Worm (Caenorhabditis elegans) whole organism, L3 larva: ENCODE data around the gene ZK488.5.

Source experiments
- R02D3.7 ChIP-seq: fragments of 150-350 bp; optimal IDR thresholded peaks from 2 replicates; lab custom pipeline; 2014; ENCODE audit warnings: missing biosample characterization, missing genetic modification characterization
- ZK546.5 ChIP-seq: sonication (generic microtip); optimal IDR thresholded peaks from 2 replicates; lab custom pipeline; 2017; ENCODE audit warnings: missing biosample characterization, missing genetic modification characterization
- aly-2 ChIP-seq: fragments of 150-350 bp; optimal IDR thresholded peaks from 2 replicates; lab custom pipeline; 2014; ENCODE audit warnings: missing biosample characterization, missing genetic modification characterization
- ama-1 ChIP-seq: fragments of 150-350 bp; optimal IDR thresholded peaks from 2 replicates; lab custom pipeline; 2018
- ceh-16 ChIP-seq: sonication (generic microtip); optimal IDR thresholded peaks from 2 replicates; lab custom pipeline; 2017; ENCODE audit warnings: missing biosample characterization, missing genetic modification characterization
- ceh-28 ChIP-seq: fragments of 150-350 bp; optimal IDR thresholded peaks from 2 replicates; lab custom pipeline; 2014; ENCODE audit warnings: missing biosample characterization, missing genetic modification reagents, missing genetic modification characterization
- ceh-9 ChIP-seq: sonication (generic microtip); optimal IDR thresholded peaks from 2 replicates; lab custom pipeline; 2018; ENCODE audit warnings: missing biosample characterization, missing genetic modification characterization
- daf-12 ChIP-seq: fragments of 150-350 bp; optimal IDR thresholded peaks from 2 replicates; lab custom pipeline; 2014; ENCODE audit warnings: missing biosample characterization, missing genetic modification reagents, missing genetic modification characterization
- egl-5 ChIP-seq: fragments of 150-350 bp; optimal IDR thresholded peaks from 2 replicates; lab custom pipeline; 2017; ENCODE audit warnings: missing biosample characterization, missing genetic modification reagents, missing genetic modification characterization, inconsistent platforms
- elt-1 ChIP-seq: fragments of 150-350 bp; optimal IDR thresholded peaks from 2 replicates; lab custom pipeline; 2014; ENCODE audit warnings: missing biosample characterization, missing genetic modification characterization
- elt-2 ChIP-seq: sonication (generic microtip); optimal IDR thresholded peaks from 2 replicates; lab custom pipeline; 2016; ENCODE audit warnings: missing genetic modification reagents, mild to moderate bottlenecking, missing genetic modification characterization, missing compliant biosample characterization
- elt-3 ChIP-seq, 3 experiments: fragments of 150-350 bp in 1 of 3; sonication (generic microtip) in 2 of 3; optimal IDR thresholded peaks; 2 replicates in 2 of 3; 4 replicates in 1 of 3; lab custom pipeline; 2014 to 2017; ENCODE audit warnings: missing biosample characterization in 3 of 3, missing genetic modification characterization in 3 of 3
- eor-1 ChIP-seq, 2 experiments: fragments of 150-350 bp; optimal IDR thresholded peaks; 2 replicates each; lab custom pipeline; 2014 to 2018; ENCODE audit warnings: missing biosample characterization in 2 of 2, missing genetic modification characterization in 2 of 2
- fkh-10 ChIP-seq: sonication (generic microtip); optimal IDR thresholded peaks from 2 replicates; lab custom pipeline; 2017; ENCODE audit warnings: missing biosample characterization, missing genetic modification reagents, missing genetic modification characterization
- fos-1 ChIP-seq: fragments of 150-350 bp; optimal IDR thresholded peaks from 2 replicates; lab custom pipeline; 2014; ENCODE audit warnings: missing biosample characterization, missing genetic modification characterization
- hmg-11 ChIP-seq: sonication (generic microtip); optimal IDR thresholded peaks from 2 replicates; lab custom pipeline; 2016; ENCODE audit warnings: missing genetic modification characterization, missing compliant biosample characterization
- jun-1 ChIP-seq: fragments of 150-350 bp; optimal IDR thresholded peaks from 2 replicates; lab custom pipeline; 2014; ENCODE audit warnings: missing biosample characterization, missing genetic modification reagents, missing genetic modification characterization
- lin-39 ChIP-seq: fragments of 150-350 bp; optimal IDR thresholded peaks from 2 replicates; lab custom pipeline; 2018; ENCODE audit warnings: missing biosample characterization, missing genetic modification reagents, missing genetic modification characterization
- lsy-12 ChIP-seq: sonication (generic microtip); optimal IDR thresholded peaks from 2 replicates; lab custom pipeline; 2016; ENCODE audit warnings: mild to moderate bottlenecking, missing genetic modification characterization, missing compliant biosample characterization
- mdl-1 ChIP-seq: fragments of 150-350 bp; optimal IDR thresholded peaks from 2 replicates; lab custom pipeline; 2014; ENCODE audit warnings: missing biosample characterization, missing genetic modification characterization
- mml-1 ChIP-seq: fragments of 150-350 bp; sonication (generic microtip); optimal IDR thresholded peaks from 3 replicates; lab custom pipeline; 2014; ENCODE audit warnings: missing biosample characterization, missing genetic modification characterization
- nhr-11 ChIP-seq: fragments of 150-350 bp; optimal IDR thresholded peaks from 2 replicates; lab custom pipeline; 2014; ENCODE audit warnings: missing biosample characterization, missing genetic modification characterization
- nhr-12 ChIP-seq: fragments of 150-350 bp; optimal IDR thresholded peaks from 2 replicates; lab custom pipeline; 2014; ENCODE audit warnings: missing biosample characterization, missing genetic modification characterization
- nhr-23 ChIP-seq: fragments of 150-350 bp; optimal IDR thresholded peaks from 2 replicates; lab custom pipeline; 2014; ENCODE audit warnings: missing biosample characterization, missing genetic modification reagents, missing genetic modification characterization
- nhr-25 ChIP-seq: sonication (generic microtip); optimal IDR thresholded peaks from 2 replicates; lab custom pipeline; 2017; ENCODE audit warnings: missing biosample characterization, missing genetic modification characterization
- nhr-43 ChIP-seq: sonication (generic microtip); optimal IDR thresholded peaks from 2 replicates; lab custom pipeline; 2016; ENCODE audit warnings: mild to moderate bottlenecking, missing genetic modification characterization, missing compliant biosample characterization; ENCODE audit not compliant: poor library complexity, severe bottlenecking
- nhr-67 ChIP-seq: fragments of 150-350 bp; optimal IDR thresholded peaks from 2 replicates; lab custom pipeline; 2014; ENCODE audit warnings: missing biosample characterization, missing genetic modification characterization
- nhr-76 ChIP-seq: fragments of 150-350 bp; sonication (generic microtip); optimal IDR thresholded peaks from 5 replicates; lab custom pipeline; 2014; ENCODE audit warnings: missing biosample characterization, missing genetic modification characterization
- nhr-77 ChIP-seq: fragments of 150-350 bp; optimal IDR thresholded peaks from 2 replicates; lab custom pipeline; 2014; ENCODE audit warnings: missing biosample characterization, missing genetic modification characterization
- pha-4 ChIP-seq: fragments of 150-350 bp; optimal IDR thresholded peaks from 2 replicates; lab custom pipeline; 2014; ENCODE audit warnings: missing biosample characterization, missing genetic modification reagents, missing genetic modification characterization
- pqm-1 ChIP-seq: fragments of 150-350 bp; optimal IDR thresholded peaks from 2 replicates; lab custom pipeline; 2017; ENCODE audit warnings: missing biosample characterization, missing genetic modification characterization, inconsistent platforms
- sea-2 ChIP-seq: fragments of 150-350 bp; sonication (generic microtip); optimal IDR thresholded peaks from 4 replicates; lab custom pipeline; 2014; ENCODE audit warnings: missing biosample characterization, missing genetic modification reagents, missing genetic modification characterization
- snpc-4 ChIP-seq: fragments of 150-350 bp; optimal IDR thresholded peaks from 2 replicates; lab custom pipeline; 2014; ENCODE audit warnings: missing biosample characterization, missing genetic modification characterization
- zag-1 ChIP-seq: fragments of 150-350 bp; optimal IDR thresholded peaks from 2 replicates; lab custom pipeline; 2014; ENCODE audit warnings: missing biosample characterization, missing genetic modification characterization
- ztf-4 ChIP-seq: fragments of 150-350 bp; optimal IDR thresholded peaks from 2 replicates; lab custom pipeline; 2014; ENCODE audit warnings: missing biosample characterization, missing genetic modification characterization

Gene ZK488.5

ce11 chrV:627585-627984, 34.5 kb downstream of the ZK488.5 start, which contains the start of gene F48G7.8:
Gene F48G7.8 (minus strand): TSS chrV:627685.
- no peak for TF ChIP-seq nhr-12 (tag; lab: Kevin White, UChicago)
- TF ChIP-seq elt-1 (tag; lab: Kevin White, UChicago): no peak
- TF ChIP-seq ama-1 (lab: Kevin White, UChicago): no peak
- no peak for TF ChIP-seq nhr-11 (tag; lab: Kevin White, UChicago)
- no peak for TF ChIP-seq nhr-76 (tag; lab: Kevin White, UChicago)
- no peak for TF ChIP-seq ceh-9 (tag; lab: Kevin White, UChicago)
- no peak for TF ChIP-seq aly-2 (tag; lab: Kevin White, UChicago)
- no peak for TF ChIP-seq ZK546.5
- no peak for TF ChIP-seq nhr-77 (tag; lab: Kevin White, UChicago)
- TF ChIP-seq R02D3.7 (tag; lab: Kevin White, UChicago): no peak
- no peak for TF ChIP-seq ceh-28 (tag; lab: Kevin White, UChicago)
- no peak for TF ChIP-seq pha-4 (tag; lab: Kevin White, UChicago)
- TF ChIP-seq jun-1 (tag; lab: Kevin White, UChicago): no peak
- TF ChIP-seq nhr-25: no peak
- no peak for TF ChIP-seq zag-1 (tag; lab: Kevin White, UChicago)
- no peak for TF ChIP-seq ztf-4 (tag; lab: Kevin White, UChicago)
- no peak for TF ChIP-seq mdl-1 (tag; lab: Kevin White, UChicago)
- TF ChIP-seq elt-3 (tag; optimal IDR thresholded peaks at IDR 0.05; lab: Kevin White, UChicago): no peak
- TF ChIP-seq daf-12 (tag; lab: Kevin White, UChicago): no peak

- TF ChIP-seq pqm-1 (tag; lab: Kevin White, UChicago) (no peak), lsy-12 (tag; lab: Kevin White, UChicago) (no peak), fos-1 (tag; lab: Kevin White, UChicago) (no peak), sea-2 (no peak), hmg-11 (tag; lab: Kevin White, UChicago) (no peak)
Observed at ce11 chrV:628527-628926, 35.5 kb downstream of the ZK488.5 start, which contains the start of gene F48G7.9. Gene F48G7.9 (minus strand): TSS chrV:628627.

- peak; percentile 25 for TF ChIP-seq elt-2
- no peak for TF ChIP-seq hmg-11 (tag; lab: Kevin White, UChicago)
- TF ChIP-seq pqm-1 (tag; lab: Kevin White, UChicago): peak; percentile 10
- peak; percentile 59 for TF ChIP-seq pha-4 (tag; lab: Kevin White, UChicago)
- peak; percentile 8 for TF ChIP-seq snpc-4 (tag; lab: Kevin White, UChicago)
Observed at ce11 chrV:631832-632231, 38.8 kb downstream of the ZK488.5 start.

- TF ChIP-seq mml-1: no peak
- TF ChIP-seq fkh-10 (GFP tag; lab: Kevin White, UChicago): no peak
- TF ChIP-seq egl-5 (tag; lab: Kevin White, UChicago): no peak
- TF ChIP-seq elt-2: no peak
- TF ChIP-seq zag-1 (tag; lab: Kevin White, UChicago): no peak
- no peak for TF ChIP-seq elt-3 (tag; optimal IDR thresholded peaks at IDR 0.05; lab: Kevin White, UChicago)
- no peak for TF ChIP-seq nhr-67 (tag; lab: Kevin White, UChicago)
- TF ChIP-seq snpc-4 (tag; lab: Kevin White, UChicago): no peak
- TF ChIP-seq jun-1 (tag; lab: Kevin White, UChicago): no peak
- no peak for TF ChIP-seq ceh-28 (tag; lab: Kevin White, UChicago)
- no peak for TF ChIP-seq hmg-11 (tag; lab: Kevin White, UChicago)
- TF ChIP-seq sea-2: no peak
Observed at ce11 chrV:634855-635254, 41.8 kb downstream of the ZK488.5 start, which contains the start of gene F48G7.10. Gene F48G7.10 (minus strand): TSS chrV:634955.

- TF ChIP-seq snpc-4 (tag; lab: Kevin White, UChicago): peak; percentile 89
- peak; percentile 51 for TF ChIP-seq elt-2
- TF ChIP-seq daf-12 (tag; lab: Kevin White, UChicago): no peak
- no peak for TF ChIP-seq nhr-43 (tag; lab: Kevin White, UChicago)
- peak; percentile 35 for TF ChIP-seq nhr-25
- no peak for TF ChIP-seq ceh-16 (tag; lab: Kevin White, UChicago)
- TF ChIP-seq nhr-23 (tag; lab: Kevin White, UChicago): peak; percentile 40
- no peak for TF ChIP-seq eor-1 (tag; optimal IDR thresholded peaks at IDR 0.05; lab: Kevin White, UChicago)
- TF ChIP-seq hmg-11 (tag; lab: Kevin White, UChicago): no peak
- TF ChIP-seq R02D3.7 (tag; lab: Kevin White, UChicago): no peak
- no peak for TF ChIP-seq ama-1 (lab: Kevin White, UChicago)
- no peak for TF ChIP-seq jun-1 (tag; lab: Kevin White, UChicago)
- no peak for TF ChIP-seq nhr-76 (tag; lab: Kevin White, UChicago)
- TF ChIP-seq pqm-1 (tag; lab: Kevin White, UChicago): peak; percentile 51
- TF ChIP-seq pha-4 (tag; lab: Kevin White, UChicago): peak; percentile 52
- TF ChIP-seq ZK546.5: no peak
- TF ChIP-seq lin-39 (tag; lab: Kevin White, UChicago): no peak
Observed at ce11 chrV:635630-636029, 42.6 kb downstream of the ZK488.5 start.
